Fruit fly (Drosophila melanogaster): ENCODE data around the gene CG33170.

CG33170 gene

DNA sequence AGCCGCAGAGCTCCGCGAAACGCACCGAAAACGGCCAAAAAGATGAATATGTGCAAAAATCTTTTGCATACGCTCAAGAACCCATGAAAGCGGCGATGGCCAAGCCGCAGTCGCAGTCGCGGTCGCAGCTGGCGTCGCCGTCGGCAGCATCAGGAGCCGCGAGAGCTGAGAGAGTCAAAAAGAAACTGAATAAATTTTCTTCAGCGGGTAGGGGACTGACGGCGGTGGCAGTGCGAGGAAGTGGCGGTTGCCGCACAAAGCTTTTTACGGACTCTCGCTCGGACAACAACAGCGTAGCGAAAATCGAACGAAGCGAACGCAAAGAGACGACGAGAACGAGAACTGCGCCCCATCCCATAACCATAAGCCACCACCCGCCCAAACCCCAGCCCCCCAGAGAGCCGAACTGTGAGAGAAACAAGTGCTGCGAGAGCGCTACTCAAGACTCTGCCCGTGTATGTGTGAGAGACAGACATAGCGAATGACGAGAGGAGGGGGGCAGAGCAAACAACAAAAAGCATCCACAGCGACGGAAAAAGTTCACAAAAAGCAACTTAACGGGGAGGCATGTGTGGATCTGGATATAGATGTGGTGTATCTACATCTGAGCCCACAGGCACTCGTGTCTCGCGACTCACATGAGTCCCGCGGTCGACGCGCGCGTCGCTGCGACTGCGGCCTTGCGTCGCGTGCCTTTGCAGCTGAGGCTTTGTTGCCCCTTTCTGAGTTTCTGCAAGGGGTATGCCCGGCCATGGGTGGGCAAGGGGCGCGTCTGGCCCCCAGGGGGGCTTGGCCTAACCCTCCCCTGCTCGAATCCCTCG lies 29.0 kb upstream of the CG33170 start, which contains the start of gene jim (continued):
- TF ChIP-seq CG42726 (GFP tag; IDR thresholded peaks at IDR 0.05; ENCODE audit: partially characterized antibody) (no peak), sim (GFP tag; IDR thresholded peaks at IDR 0.05) (no peak), PHDP (tag; optimal IDR thresholded peaks at IDR 0.05) (peak; percentile 28), sens (GFP tag) (no peak), YL-1 (GFP tag; optimal IDR thresholded peaks at IDR 0.05) (no peak), sens-2 (GFP tag; IDR thresholded peaks at IDR 0.05) (no peak), seq (GFP tag; IDR thresholded peaks at IDR 0.05) (peak; percentile 44; the same call in 1 of the 2 replicates), Hr51 (GFP tag; optimal IDR thresholded peaks at IDR 0.05) (peak in 1 of 2 experiments; percentile 72), NC2β (GFP tag; optimal IDR thresholded peaks at IDR 0.05) (no peak), CG15479 (GFP tag; optimal IDR thresholded peaks at IDR 0.05) (no peak), fd96Cb (tag; optimal IDR thresholded peaks at IDR 0.05) (no peak), tna (GFP tag; IDR thresholded peaks at IDR 0.05; ENCODE audit: partially characterized antibody) (no peak), Dll (GFP tag; IDR thresholded peaks at IDR 0.05; ENCODE audit: partially characterized antibody) (peak; percentile 53; the same call in 2 of the 4 replicates), Chrac-16 (GFP tag; optimal IDR thresholded peaks at IDR 0.05) (no peak), Myb (GFP tag; optimal IDR thresholded peaks at IDR 0.05) (no peak), CG8359 (GFP tag; optimal IDR thresholded peaks at IDR 0.05; ENCODE audit: borderline replicate concordance) (no peak), lab (GFP tag; optimal IDR thresholded peaks at IDR 0.05) (peak; percentile 58), ac (GFP tag; optimal IDR thresholded peaks at IDR 0.05) (no peak), peb (GFP tag; IDR thresholded peaks at IDR 0.05) (no peak), Adf1 (GFP tag; IDR thresholded peaks at IDR 0.05) (peak; percentile 98), BEAF-32 (GFP tag; optimal IDR thresholded peaks at IDR 0.05) (no peak), CG4820 (GFP tag; optimal IDR thresholded peaks at IDR 0.05) (no peak), corto (GFP tag; optimal IDR thresholded peaks at IDR 0.05) (peak; percentile 63), wor (GFP tag; IDR thresholded peaks at IDR 0.05) (no peak), CG2712 (tag; optimal IDR thresholded peaks at IDR 0.05) (no peak), gcm2 (GFP tag; optimal IDR thresholded peaks at IDR 0.05) (no peak), CG6272 (GFP tag; IDR thresholded peaks at IDR 0.05) (no peak), CG4730 (GFP tag; IDR thresholded peaks at IDR 0.05) (no peak), vvl (GFP tag; IDR thresholded peaks at IDR 0.05) (peak; percentile 71), CG17802 (tag; optimal IDR thresholded peaks at IDR 0.05) (no peak), Dad (GFP tag; optimal IDR thresholded peaks at IDR 0.05) (no peak), sug (tag; optimal IDR thresholded peaks at IDR 0.05) (peak; percentile 78), CkIIα-i1 (GFP tag; IDR thresholded peaks at IDR 0.05) (no peak), CG31224 (GFP tag; IDR thresholded peaks at IDR 0.05) (no peak), CG10321 (GFP tag; IDR thresholded peaks at IDR 0.05) (no peak), CG17385 (GFP tag; optimal IDR thresholded peaks at IDR 0.05) (peak; percentile 6), CG6654 (GFP tag; optimal IDR thresholded peaks at IDR 0.05) (no peak), Eip74EF (GFP tag; optimal IDR thresholded peaks at IDR 0.05) (no peak), C15 (GFP tag; IDR thresholded peaks at IDR 0.05) (no peak), pita (GFP tag; optimal IDR thresholded peaks at IDR 0.05) (no peak), ranshi (GFP tag; IDR thresholded peaks at IDR 0.05) (no peak; the same call in 1 of the 2 replicates), sc (optimal IDR thresholded peaks at IDR 0.05) (no peak), sc (GFP tag; optimal IDR thresholded peaks at IDR 0.05) (no peak), tap (tag; optimal IDR thresholded peaks at IDR 0.05) (no peak), tgo (GFP tag; IDR thresholded peaks at IDR 0.05) (no peak), CG11456 (GFP tag; IDR thresholded peaks at IDR 0.05) (0 out of 3 replicates have a peak, but pooled peaks have one; percentile 14), CG16815 (GFP tag; optimal IDR thresholded peaks at IDR 0.05) (no peak), D19B (GFP tag; optimal IDR thresholded peaks at IDR 0.05) (peak; percentile 9), Fer3 (tag; optimal IDR thresholded peaks at IDR 0.05) (no peak)

Measured in whole organism, embryonic.